Worm (Caenorhabditis elegans) whole organism, L2 larva: ENCODE measurements around the gene K11H3.8.
A peak's percentile ranks its signal among the peaks of the same experiment; 100 is the strongest.

Experiments used
- R02D3.7 ChIP-seq: fragments of 150-350 bp; optimal IDR thresholded peaks from 2 replicates; lab custom pipeline; 2014; ENCODE audit warnings: missing biosample characterization, missing genetic modification characterization
- ama-1 ChIP-seq: fragments of 150-350 bp; optimal IDR thresholded peaks from 2 replicates; lab custom pipeline; 2018; ENCODE audit warnings: inconsistent platforms
- lsy-2 ChIP-seq, 2 experiments: fragments of 150-350 bp in 1 of 2; sonication (generic microtip) in 1 of 2; optimal IDR thresholded peaks; 2 replicates each; lab custom pipeline; 2014 to 2017; ENCODE audit warnings: missing biosample characterization in 2 of 2, missing genetic modification characterization in 2 of 2
- mdl-1 ChIP-seq, 2 experiments: fragments of 150-350 bp in 1 of 2; sonication (generic microtip) in 1 of 2; optimal IDR thresholded peaks; 2 replicates each; lab custom pipeline; 2017; ENCODE audit warnings: missing biosample characterization in 2 of 2, missing genetic modification characterization in 2 of 2
- nhr-10 ChIP-seq: sonication (generic microtip); optimal IDR thresholded peaks from 2 replicates; lab custom pipeline; 2017; ENCODE audit warnings: missing biosample characterization, missing genetic modification characterization
- nhr-12 ChIP-seq: fragments of 150-350 bp; optimal IDR thresholded peaks from 2 replicates; lab custom pipeline; 2014; ENCODE audit warnings: missing biosample characterization, missing genetic modification characterization
- nhr-237 ChIP-seq: fragments of 150-350 bp; optimal IDR thresholded peaks from 2 replicates; lab custom pipeline; 2014; ENCODE audit warnings: missing biosample characterization, missing genetic modification characterization
- nhr-25 ChIP-seq: fragments of 150-350 bp; sonication (generic microtip); optimal IDR thresholded peaks from 3 replicates; lab custom pipeline; 2014; ENCODE audit warnings: missing biosample characterization, missing genetic modification characterization
- nhr-77 ChIP-seq: fragments of 150-350 bp; optimal IDR thresholded peaks from 2 replicates; lab custom pipeline; 2014; ENCODE audit warnings: missing biosample characterization, missing genetic modification characterization
- skn-1 ChIP-seq: sonication (generic microtip); optimal IDR thresholded peaks from 2 replicates; lab custom pipeline; 2017; ENCODE audit warnings: missing biosample characterization, missing genetic modification characterization
- sma-9 ChIP-seq, 2 experiments: fragments of 150-350 bp in 1 of 2; sonication (generic microtip) in 1 of 2; optimal IDR thresholded peaks; 2 replicates each; lab custom pipeline; 2014 to 2016; ENCODE audit warnings: missing genetic modification characterization in 2 of 2, mild to moderate bottlenecking in 1 of 2, missing biosample characterization in 1 of 2, missing compliant biosample characterization in 1 of 2, missing genetic modification reagents in 1 of 2, moderate library complexity in 1 of 2
- unc-62 ChIP-seq: fragments of 150-350 bp; optimal IDR thresholded peaks from 2 replicates; lab custom pipeline; 2014; ENCODE audit warnings: missing biosample characterization, missing genetic modification reagents, missing genetic modification characterization
- ztf-4 ChIP-seq: fragments of 150-350 bp; optimal IDR thresholded peaks from 2 replicates; lab custom pipeline; 2014; ENCODE audit warnings: missing biosample characterization, missing genetic modification characterization

DNA sequence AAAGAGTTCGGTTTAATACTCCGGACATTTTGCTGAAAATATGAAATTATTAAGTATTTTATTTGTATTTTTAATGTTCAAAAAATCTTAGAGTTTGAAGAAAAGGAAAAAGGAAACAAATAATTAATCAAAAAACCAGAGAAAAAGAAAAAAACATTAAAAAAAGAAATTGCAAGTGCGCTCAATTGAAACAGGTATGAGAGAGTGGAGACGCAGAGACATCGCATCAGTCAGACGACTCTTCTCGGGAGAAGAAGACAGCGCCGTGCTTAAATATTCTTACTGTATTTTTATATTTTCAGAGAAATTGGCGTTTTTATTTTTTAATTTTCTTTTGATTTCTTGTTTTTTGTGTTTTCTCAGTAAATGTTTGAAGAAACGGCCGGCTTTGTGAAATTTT lies 13.1 kb downstream of the K11H3.8 start, which contains the start of gene mrpl-36:
- TF ChIP-seq ztf-4 (tag; lab: Kevin White, UChicago) (no peak), nhr-25 (tag; lab: Kevin White, UChicago) (no peak), R02D3.7 (tag; lab: Kevin White, UChicago) (no peak), nhr-10 (tag; lab: Kevin White, UChicago) (no peak), mdl-1 (tag; optimal IDR thresholded peaks at IDR 0.05; lab: Kevin White, UChicago) (no peak), nhr-12 (tag; lab: Kevin White, UChicago) (no peak), ama-1 (lab: Kevin White, UChicago) (no peak), nhr-77 (tag; lab: Kevin White, UChicago) (no peak), skn-1 (no peak), lsy-2 (tag; optimal IDR thresholded peaks at IDR 0.05; lab: Kevin White, UChicago) (peak in 1 of 2 experiments; percentile 67), nhr-237 (tag; lab: Kevin White, UChicago) (no peak), unc-62 (no peak), sma-9 (GFP tag; optimal IDR thresholded peaks at IDR 0.05; lab: Kevin White, UChicago) (no peak), sma-9 (tag; optimal IDR thresholded peaks at IDR 0.05; lab: Kevin White, UChicago) (no peak)
